Worm (Caenorhabditis elegans): ENCODE results near the gene mup-2.

DNA sequence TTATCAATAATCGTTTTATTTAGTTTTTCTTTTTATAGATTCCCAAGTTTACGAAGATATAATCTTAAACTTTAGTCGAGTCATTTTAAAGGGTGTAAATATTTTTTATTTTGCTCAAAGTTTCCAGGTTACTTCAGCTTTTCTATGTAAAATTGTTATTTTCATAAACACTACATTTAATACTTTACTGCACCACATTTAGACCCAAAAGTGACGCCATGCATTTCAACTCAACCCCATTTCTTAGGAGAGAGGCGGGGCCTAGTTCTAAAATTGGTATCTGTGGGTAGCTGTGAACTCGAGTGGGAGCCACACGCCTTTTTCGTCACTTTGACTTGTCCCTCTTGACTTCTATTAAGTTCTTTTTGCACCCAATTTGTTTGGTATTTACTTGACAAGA lies 2.5 kb upstream of the mup-2 start, which contains the start of gene T22E5.1:
- TF ChIP-seq F13C5.2 (tag; optimal IDR thresholded peaks at IDR 0.05), result no peak
- no peak for TF ChIP-seq hnd-1 (tag; optimal IDR thresholded peaks at IDR 0.05)
